Worm (Caenorhabditis elegans) whole organism, young adult: ENCODE data around the gene Y48D7A.1.

Experiments used
- F52B5.7 ChIP-seq: sonication (generic microtip); optimal IDR thresholded peaks from 2 replicates; lab custom pipeline; 2016; ENCODE audit warnings: mild to moderate bottlenecking, missing genetic modification characterization, missing compliant biosample characterization
- K11D2.4 ChIP-seq: fragments of 200-800 bp; sonication (Bioruptor generic); IDR thresholded peaks from 2 replicates; pipeline ENCODE4 v1.3.6; 2022; ENCODE audit warnings: missing genetic modification reagents, missing genetic modification characterization, missing compliant biosample characterization
- Y67H2A.10 ChIP-seq: fragments of 200-800 bp; sonication (Bioruptor generic); conservative IDR thresholded peaks from 2 replicates; pipeline ENCODE4 v1.3.6; 2022; ENCODE audit warnings: missing genetic modification reagents, missing genetic modification characterization, missing compliant biosample characterization
- aptf-2 ChIP-seq: fragments of 200-800 bp; sonication (Bioruptor generic); conservative IDR thresholded peaks from 2 replicates; pipeline ENCODE4 v1.3.6; 2022; ENCODE audit warnings: missing genetic modification reagents, missing genetic modification characterization, missing compliant biosample characterization
- nfya-1 ChIP-seq: sonication (generic microtip); optimal IDR thresholded peaks from 2 replicates; lab custom pipeline; 2017; ENCODE audit warnings: antibody characterized with exemption, missing compliant biosample characterization, missing genetic modification characterization, borderline replicate concordance; ENCODE audit not compliant: insufficient read depth
- snpc-4 ChIP-seq, 5 experiments: fragments of 150-350 bp in 1 of 5; sonication (generic microtip) in 4 of 5; optimal IDR thresholded peaks; 2 replicates each; lab custom pipeline; 2014 to 2018; ENCODE audit warnings: missing genetic modification characterization in 5 of 5, missing biosample characterization in 3 of 5, antibody characterized with exemption in 2 of 5, mild to moderate bottlenecking in 2 of 5, missing compliant biosample characterization in 2 of 5, missing genotype in 2 of 5, moderate library complexity in 2 of 5, missing genetic modification reagents in 1 of 5
- unc-62 ChIP-seq: fragments of 150-350 bp; optimal IDR thresholded peaks from 2 replicates; lab custom pipeline; 2014; ENCODE audit warnings: missing biosample characterization, missing genetic modification reagents, missing genetic modification characterization
- ztf-26 ChIP-seq: sonication (generic microtip); optimal IDR thresholded peaks from 2 replicates; lab custom pipeline; 2017; ENCODE audit warnings: missing genetic modification characterization, missing compliant biosample characterization
- ztf-3 ChIP-seq: fragments of 200-800 bp; sonication (Bioruptor generic); optimal IDR thresholded peaks from 2 replicates; lab custom pipeline; 2018; ENCODE audit warnings: mild to moderate bottlenecking, missing genetic modification characterization, missing compliant biosample characterization

DNA sequence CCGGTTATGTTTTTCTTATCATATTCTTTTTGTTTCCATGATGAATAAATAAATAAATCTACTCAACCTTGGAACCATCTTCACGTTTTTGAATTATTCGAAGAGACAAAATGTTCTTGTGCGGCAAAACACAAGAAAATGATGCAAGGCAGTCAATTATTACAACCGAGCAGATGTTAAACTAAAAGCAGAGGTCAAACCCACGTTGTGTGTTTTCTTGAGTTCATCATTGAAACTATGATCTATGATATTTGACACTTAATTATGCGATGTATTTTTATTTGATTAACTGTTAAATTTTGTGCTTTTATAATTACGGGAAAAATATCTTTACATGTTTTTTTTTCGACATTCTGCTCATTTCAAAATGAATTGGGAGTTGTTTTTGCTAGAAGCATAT lies 12.2 kb downstream of the Y48D7A.1 start:
- TF ChIP-seq Y67H2A.10 (no peak), F52B5.7 (tag; lab: Kevin White, UChicago) (no peak), ztf-3 (no peak), K11D2.4 (GFP tag; lab: Robert Waterston, UW) (no peak), ztf-26 (tag; lab: Kevin White, UChicago) (no peak), unc-62 (GFP tag; lab: Kevin White, UChicago) (no peak), nfya-1 (no peak), snpc-4 (GFP tag; optimal IDR thresholded peaks at IDR 0.05; lab: Kevin White, UChicago) (no peak), snpc-4 (tag; optimal IDR thresholded peaks at IDR 0.05; lab: Kevin White, UChicago) (no peak), aptf-2 (GFP tag; lab: Robert Waterston, UW) (no peak)
